Fruit fly (Drosophila melanogaster) whole organism, embryonic: ENCODE measurements around the gene Fpgs1.
A peak's percentile ranks its signal among the peaks of the same experiment; 100 is the strongest.

Source experiments
- Atf-2 ChIP-seq: fragments of 200-800 bp; sonication (Bioruptor generic); optimal IDR thresholded peaks from 2 replicates; lab custom pipeline; 2016; ENCODE audit warnings: missing biosample characterization, missing genetic modification characterization
- Bteb2 ChIP-seq: fragments of 200-800 bp; sonication (Bioruptor generic); optimal IDR thresholded peaks from 2 replicates; lab custom pipeline; 2016; ENCODE audit warnings: missing biosample characterization, missing genetic modification characterization
- C15 ChIP-seq: fragments of 200-800 bp; sonication (Bioruptor generic); IDR thresholded peaks from 3 replicates; pipeline ENCODE4 v1.3.6; 2022; ENCODE audit warnings: missing biosample characterization, missing genetic modification characterization
- CG10147 ChIP-seq: fragments of 200-800 bp; sonication (Bioruptor generic); optimal IDR thresholded peaks from 2 replicates; lab custom pipeline; 2019; ENCODE audit warnings: missing biosample characterization, mild to moderate bottlenecking, missing genetic modification characterization, moderate library complexity
- CG11398 ChIP-seq: fragments of 200-800 bp; sonication (Bioruptor generic); optimal IDR thresholded peaks from 2 replicates; lab custom pipeline; 2016; ENCODE audit warnings: missing biosample characterization, missing genetic modification characterization
- CG11456 ChIP-seq: fragments of 200-800 bp; sonication (Bioruptor generic); IDR thresholded peaks from 3 replicates; pipeline ENCODE4 v1.3.6; 2022; ENCODE audit warnings: missing biosample characterization, missing genetic modification characterization
- CG1233 ChIP-seq: fragments of 200-800 bp; sonication (Bioruptor generic); optimal IDR thresholded peaks from 4 replicates; lab custom pipeline; 2018; ENCODE audit warnings: missing biosample characterization, mild to moderate bottlenecking, missing genetic modification characterization
- CG13424 ChIP-seq: fragments of 200-800 bp; sonication (Bioruptor generic); optimal IDR thresholded peaks from 2 replicates; lab custom pipeline; 2019; ENCODE audit warnings: missing biosample characterization, mild to moderate bottlenecking, missing genetic modification characterization, moderate library complexity
- CG13775 ChIP-seq: fragments of 200-800 bp; sonication (Bioruptor generic); optimal IDR thresholded peaks from 3 replicates; lab custom pipeline; 2017; ENCODE audit warnings: missing biosample characterization, mild to moderate bottlenecking, missing genetic modification characterization
- CG16813 ChIP-seq: fragments of 200-800 bp; sonication (Bioruptor generic); IDR thresholded peaks from 3 replicates; pipeline ENCODE4 v1.3.6; 2022; ENCODE audit warnings: missing biosample characterization, missing genetic modification characterization; ENCODE audit not compliant: partially characterized antibody
- CG17186 ChIP-seq: fragments of 200-800 bp; sonication (Bioruptor generic); optimal IDR thresholded peaks from 3 replicates; lab custom pipeline; 2017; ENCODE audit warnings: missing biosample characterization, missing genetic modification reagents, missing genetic modification characterization
- CG18011 ChIP-seq: fragments of 200-800 bp; sonication (Bioruptor generic); optimal IDR thresholded peaks from 2 replicates; lab custom pipeline; 2017; ENCODE audit warnings: missing biosample characterization, missing genetic modification characterization, mild to moderate bottlenecking, moderate library complexity, missing genotype
- CG18476 ChIP-seq: fragments of 200-800 bp; sonication (Bioruptor generic); optimal IDR thresholded peaks from 2 replicates; lab custom pipeline; 2016; ENCODE audit warnings: missing biosample characterization, mild to moderate bottlenecking, missing genetic modification characterization
- CG2678 ChIP-seq: fragments of 200-800 bp; sonication (Bioruptor generic); optimal IDR thresholded peaks from 3 replicates; lab custom pipeline; 2019; ENCODE audit warnings: missing biosample characterization, mild to moderate bottlenecking, missing genetic modification characterization, moderate library complexity
- CG31388 ChIP-seq: fragments of 200-800 bp; sonication (Bioruptor generic); optimal IDR thresholded peaks from 2 replicates; lab custom pipeline; 2016; ENCODE audit warnings: missing biosample characterization, missing genetic modification characterization
- CG32772 ChIP-seq: fragments of 200-800 bp; sonication (Bioruptor generic); IDR thresholded peaks from 2 replicates; pipeline ENCODE4 v1.3.6; 2022; ENCODE audit warnings: missing biosample characterization, missing genetic modification characterization
- CG4328 ChIP-seq: fragments of 200-800 bp; sonication (Bioruptor generic); optimal IDR thresholded peaks from 3 replicates; lab custom pipeline; 2017; ENCODE audit warnings: missing biosample characterization, missing genetic modification reagents, missing genetic modification characterization
- CG6272 ChIP-seq: fragments of 200-800 bp; sonication (Bioruptor generic); IDR thresholded peaks from 2 replicates; pipeline ENCODE4 v1.3.6; 2022; ENCODE audit warnings: missing biosample characterization, missing genetic modification characterization
- CG6689 ChIP-seq: fragments of 200-800 bp; sonication (Bioruptor generic); IDR thresholded peaks from 2 replicates; pipeline ENCODE4 v1.3.6; 2022; ENCODE audit warnings: missing biosample characterization, missing genetic modification characterization
- CG6765 ChIP-seq: fragments of 200-800 bp; sonication (Bioruptor generic); optimal IDR thresholded peaks from 3 replicates; lab custom pipeline; 2017; ENCODE audit warnings: missing biosample characterization, mild to moderate bottlenecking, missing genetic modification characterization
- CG7372 ChIP-seq: fragments of 200-800 bp; sonication (Bioruptor generic); IDR thresholded peaks from 2 replicates; pipeline ENCODE4 v1.3.6; 2022; ENCODE audit warnings: missing biosample characterization, missing genetic modification characterization
- CG7839 ChIP-seq: fragments of 200-800 bp; sonication (Bioruptor generic); optimal IDR thresholded peaks from 3 replicates; lab custom pipeline; 2018; ENCODE audit warnings: missing biosample characterization, mild to moderate bottlenecking, missing genetic modification characterization, moderate library complexity
- CG9215 ChIP-seq: fragments of 200-800 bp; sonication (Bioruptor generic); IDR thresholded peaks from 2 replicates; pipeline ENCODE4 v1.3.6; 2022; ENCODE audit warnings: missing biosample characterization, missing genetic modification characterization
- CG9932 ChIP-seq: fragments of 200-800 bp; sonication (Bioruptor generic); IDR thresholded peaks from 2 replicates; pipeline ENCODE4 v1.3.6; 2022; ENCODE audit warnings: missing biosample characterization, missing genetic modification characterization
- Dref ChIP-seq: fragments of 200-800 bp; sonication (Bioruptor generic); IDR thresholded peaks from 2 replicates; pipeline ENCODE4 v1.3.6; 2022; ENCODE audit warnings: missing biosample characterization, missing genetic modification characterization
- Fer1 ChIP-seq: fragments of 200-800 bp; sonication (Bioruptor generic); optimal IDR thresholded peaks from 2 replicates; lab custom pipeline; 2017; ENCODE audit warnings: missing biosample characterization, mild to moderate bottlenecking, missing genetic modification characterization
- HLH54F ChIP-seq: fragments of 200-800 bp; sonication (Bioruptor generic); optimal IDR thresholded peaks from 3 replicates; lab custom pipeline; 2016; ENCODE audit warnings: missing biosample characterization, missing genetic modification characterization
- Hr51 ChIP-seq, 2 experiments: fragments of 200-800 bp; sonication (Bioruptor generic); optimal IDR thresholded peaks; 2 replicates in 1 of 2; 3 replicates in 1 of 2; lab custom pipeline; 2016 to 2018; ENCODE audit warnings: missing biosample characterization in 2 of 2, missing genetic modification characterization in 2 of 2, mild to moderate bottlenecking in 1 of 2, moderate library complexity in 1 of 2
- NC2β ChIP-seq: fragments of 200-800 bp; sonication (Bioruptor generic); optimal IDR thresholded peaks from 2 replicates; lab custom pipeline; 2016; ENCODE audit warnings: missing biosample characterization, missing genetic modification characterization
- Oli ChIP-seq: fragments of 200-800 bp; sonication (Bioruptor generic); optimal IDR thresholded peaks from 2 replicates; lab custom pipeline; 2018; ENCODE audit warnings: missing biosample characterization, mild to moderate bottlenecking, missing genetic modification characterization, moderate library complexity
- Six4 ChIP-seq: fragments of 200-800 bp; sonication (Bioruptor generic); optimal IDR thresholded peaks from 2 replicates; lab custom pipeline; 2016; ENCODE audit warnings: missing biosample characterization, missing genetic modification characterization
- chn ChIP-seq: fragments of 200-800 bp; sonication (Bioruptor generic); optimal IDR thresholded peaks from 2 replicates; lab custom pipeline; 2016; ENCODE audit warnings: missing biosample characterization, missing genetic modification characterization
- crc ChIP-seq: fragments of 200-800 bp; sonication (Bioruptor generic); optimal IDR thresholded peaks from 2 replicates; lab custom pipeline; 2016; ENCODE audit warnings: missing biosample characterization, missing genetic modification characterization
- cwo ChIP-seq: fragments of 200-800 bp; sonication (Bioruptor generic); optimal IDR thresholded peaks from 3 replicates; lab custom pipeline; 2017; ENCODE audit warnings: missing biosample characterization, missing genetic modification characterization, mild to moderate bottlenecking, moderate library complexity, missing genetic modification reagents
- dpn ChIP-seq, 2 experiments: fragments of 200-800 bp; sonication (Bioruptor generic); optimal IDR thresholded peaks; 3 replicates each; lab custom pipeline; 2016; ENCODE audit warnings: missing biosample characterization in 2 of 2, missing genetic modification characterization in 2 of 2
- exex ChIP-seq: fragments of 200-800 bp; sonication (Bioruptor generic); optimal IDR thresholded peaks from 4 replicates; lab custom pipeline; 2018; ENCODE audit warnings: missing biosample characterization, mild to moderate bottlenecking, missing genetic modification characterization, moderate library complexity
- fd3F ChIP-seq: fragments of 200-800 bp; sonication (Bioruptor generic); optimal IDR thresholded peaks from 2 replicates; lab custom pipeline; 2018; ENCODE audit warnings: missing biosample characterization, mild to moderate bottlenecking, missing genetic modification characterization, moderate library complexity
- knrl ChIP-seq: fragments of 200-800 bp; sonication (Bioruptor generic); IDR thresholded peaks from 3 replicates; pipeline ENCODE4 v1.3.6; 2022; ENCODE audit warnings: missing biosample characterization, missing genetic modification characterization; ENCODE audit not compliant: partially characterized antibody
- mam ChIP-seq: fragments of 200-800 bp; sonication (Bioruptor generic); optimal IDR thresholded peaks from 3 replicates; lab custom pipeline; 2016; ENCODE audit warnings: missing biosample characterization, missing genetic modification characterization
- nmo ChIP-seq: fragments of 200-800 bp; sonication (Bioruptor generic); optimal IDR thresholded peaks from 2 replicates; lab custom pipeline; 2018; ENCODE audit warnings: missing biosample characterization, mild to moderate bottlenecking, missing genetic modification characterization, moderate library complexity
- p53 ChIP-seq: fragments of 200-800 bp; sonication (Bioruptor generic); optimal IDR thresholded peaks from 2 replicates; lab custom pipeline; 2016; ENCODE audit warnings: missing biosample characterization, missing genetic modification characterization
- sna ChIP-seq: fragments of 200-800 bp; sonication (Bioruptor generic); IDR thresholded peaks from 2 replicates; pipeline ENCODE4 v1.3.6; 2022; ENCODE audit warnings: missing biosample characterization, missing genetic modification characterization; ENCODE audit not compliant: partially characterized antibody
- stc ChIP-seq: fragments of 200-800 bp; sonication (Bioruptor generic); IDR thresholded peaks from 2 replicates; pipeline ENCODE4 v1.3.6; 2022; ENCODE audit warnings: missing biosample characterization, missing genetic modification characterization
- sug ChIP-seq: fragments of 200-800 bp; optimal IDR thresholded peaks from 2 replicates; lab custom pipeline; 2019; ENCODE audit warnings: missing biosample characterization, mild to moderate bottlenecking, missing genetic modification characterization, moderate library complexity
- tll ChIP-seq, 2 experiments: fragments of 200-800 bp in 1 of 2; fragments of >200 bp in 1 of 2; sonication (Bioruptor generic) in 1 of 2; optimal IDR thresholded peaks; 2 replicates each; lab custom pipeline; 2017 to 2019; ENCODE audit warnings: missing biosample characterization in 2 of 2, missing genetic modification characterization in 2 of 2, mild to moderate bottlenecking in 1 of 2, moderate library complexity in 1 of 2
- tna ChIP-seq: fragments of 200-800 bp; sonication (Bioruptor generic); IDR thresholded peaks from 2 replicates; pipeline ENCODE4 v1.3.6; 2022; ENCODE audit warnings: missing biosample characterization, missing genetic modification characterization; ENCODE audit not compliant: partially characterized antibody
- trem ChIP-seq: fragments of 200-800 bp; optimal IDR thresholded peaks from 3 replicates; lab custom pipeline; 2019; ENCODE audit warnings: missing biosample characterization, mild to moderate bottlenecking, missing genetic modification characterization, moderate library complexity
- tx ChIP-seq: fragments of 200-800 bp; sonication (Bioruptor generic); optimal IDR thresholded peaks from 2 replicates; lab custom pipeline; 2016; ENCODE audit warnings: missing biosample characterization, missing genetic modification characterization

Fpgs1 gene

dm6 chrX:12595610-12596336, 15.9 kb upstream of the Fpgs1 start, which contains the start of the genes CG1824 and Sec16 (continued):
- TF ChIP-seq CG16813 (GFP tag; lab: Robert Waterston, UW) (peak; percentile 53; the same call in 2 of the 3 replicates), dpn (GFP tag; optimal IDR thresholded peaks at IDR 0.05; lab: Kevin White, UChicago) (peak; percentile 21 to 46), Dref (GFP tag; lab: Robert Waterston, UW) (peak; percentile 63), CG17186 (GFP tag; lab: Kevin White, UChicago) (peak; percentile 8), Bteb2 (no peak), CG13424 (tag; lab: Kevin White, UChicago) (peak; percentile 50), mam (GFP tag; lab: Kevin White, UChicago) (peak; percentile 24), Oli (tag; lab: Kevin White, UChicago) (peak; percentile 32), CG9932 (GFP tag; lab: Robert Waterston, UW) (peak; percentile 58), CG31388 (GFP tag; lab: Kevin White, UChicago) (no peak), CG13775 (GFP tag; lab: Kevin White, UChicago) (peak; percentile 66), Hr51 (GFP tag; optimal IDR thresholded peaks at IDR 0.05; lab: Kevin White, UChicago) (peak in 1 of 2 experiments; percentile 62), tll (GFP tag; optimal IDR thresholded peaks at IDR 0.05; lab: Kevin White, UChicago) (peak in 1 of 2 experiments; percentile 18), CG6689 (GFP tag; lab: Robert Waterston, UW) (0 out of 2 replicates have a peak, but pooled peaks have one; percentile 9), tna (no peak), CG18476 (GFP tag; lab: Kevin White, UChicago) (peak; percentile 28), CG32772 (GFP tag; lab: Robert Waterston, UW) (no peak), CG2678 (tag; lab: Kevin White, UChicago) (peak; percentile 65), chn (GFP tag; lab: Kevin White, UChicago) (no peak), exex (tag; lab: Kevin White, UChicago) (peak; percentile 60), Atf-2 (GFP tag; lab: Kevin White, UChicago) (no peak), CG11398 (no peak), cwo (GFP tag; lab: Kevin White, UChicago) (no peak), sug (tag; lab: Kevin White, UChicago) (peak; percentile 69), p53 (no peak), CG1233 (GFP tag; lab: Kevin White, UChicago) (no peak), stc (no peak), fd3F (GFP tag; lab: Kevin White, UChicago) (peak; percentile 9), nmo (GFP tag; lab: Kevin White, UChicago) (peak; percentile 70), CG6765 (GFP tag; lab: Kevin White, UChicago) (no peak), sna (no peak), Fer1 (GFP tag; lab: Kevin White, UChicago) (no peak), CG18011 (GFP tag; lab: Kevin White, UChicago) (no peak), CG9215 (peak; percentile 48), CG10147 (GFP tag; lab: Kevin White, UChicago) (no peak), tx (no peak), CG11456 (0 out of 3 replicates have a peak, but pooled peaks have one; percentile 20), CG6272 (no peak), HLH54F (peak; percentile 44), CG7372 (no peak), C15 (GFP tag; lab: Robert Waterston, UW) (no peak), CG7839 (tag; lab: Kevin White, UChicago) (peak; percentile 31), Six4 (GFP tag; lab: Kevin White, UChicago) (no peak), NC2β (GFP tag; lab: Kevin White, UChicago) (no peak), crc (GFP tag; lab: Kevin White, UChicago) (no peak), CG4328 (peak; percentile 53), trem (tag; lab: Kevin White, UChicago) (peak; percentile 58), knrl (peak; percentile 39; the same call in 1 of the 3 replicates)
